Worm (Caenorhabditis elegans) whole organism, L4 larva: ENCODE results near the gene gbh-2.

Experiments used
- ama-1 ChIP-seq: fragments of 150-350 bp; optimal IDR thresholded peaks from 2 replicates; lab custom pipeline; 2014; ENCODE audit warnings: inconsistent platforms, mixed read lengths
- ceh-28 ChIP-seq: fragments of 150-350 bp; optimal IDR thresholded peaks from 2 replicates; lab custom pipeline; 2014; ENCODE audit warnings: missing biosample characterization, missing genetic modification reagents, missing genetic modification characterization
- fos-1 ChIP-seq: fragments of 150-350 bp; optimal IDR thresholded peaks from 2 replicates; lab custom pipeline; 2014; ENCODE audit warnings: missing biosample characterization, missing genetic modification characterization
- lin-15B ChIP-seq: fragments of 150-350 bp; sonication (generic microtip); optimal IDR thresholded peaks from 3 replicates; lab custom pipeline; 2014; ENCODE audit warnings: missing biosample characterization, missing genetic modification characterization
- lin-39 ChIP-seq: fragments of 150-350 bp; optimal IDR thresholded peaks from 2 replicates; lab custom pipeline; 2014; ENCODE audit warnings: missing biosample characterization, missing genetic modification reagents, missing genetic modification characterization
- mep-1 ChIP-seq: fragments of 150-350 bp; sonication (generic microtip); optimal IDR thresholded peaks from 3 replicates; lab custom pipeline; 2014; ENCODE audit warnings: missing biosample characterization, missing genetic modification characterization
- nhr-11 ChIP-seq: fragments of 150-350 bp; optimal IDR thresholded peaks from 2 replicates; lab custom pipeline; 2014; ENCODE audit warnings: missing biosample characterization, missing genetic modification characterization
- nhr-28 ChIP-seq: fragments of 150-350 bp; optimal IDR thresholded peaks from 2 replicates; lab custom pipeline; 2014; ENCODE audit warnings: missing biosample characterization, missing genetic modification characterization
- php-3 ChIP-seq: fragments of 200-800 bp; sonication (Bioruptor generic); IDR thresholded peaks from 2 replicates; pipeline ENCODE4 v1.3.6; 2022; ENCODE audit warnings: missing genetic modification reagents, missing genetic modification characterization, missing compliant biosample characterization
- unc-130 ChIP-seq: sonication (generic microtip); optimal IDR thresholded peaks from 2 replicates; lab custom pipeline; 2016; ENCODE audit warnings: missing genetic modification reagents, missing genetic modification characterization, missing compliant biosample characterization
- zfp-2 ChIP-seq: sonication (generic microtip); optimal IDR thresholded peaks from 2 replicates; lab custom pipeline; 2016; ENCODE audit warnings: mild to moderate bottlenecking, missing genetic modification characterization, missing compliant biosample characterization
- ztf-7 ChIP-seq: fragments of 150-350 bp; optimal IDR thresholded peaks from 2 replicates; lab custom pipeline; 2014; ENCODE audit warnings: missing biosample characterization, missing genetic modification characterization

ce11 chrII:8506759-8507158 lies 21.1 kb downstream of the gbh-2 start:
- TF ChIP-seq mep-1 (tag; lab: Kevin White, UChicago) = no peak
- TF ChIP-seq lin-39 (tag; lab: Kevin White, UChicago) = no peak
- TF ChIP-seq unc-130 (GFP tag; lab: Kevin White, UChicago) = no peak
- TF ChIP-seq ztf-7 (tag; lab: Kevin White, UChicago) = no peak
- no peak for TF ChIP-seq fos-1 (tag; lab: Kevin White, UChicago)
- TF ChIP-seq ama-1 (lab: Kevin White, UChicago) = no peak
- no peak for TF ChIP-seq ceh-28 (tag; lab: Kevin White, UChicago)
- no peak for TF ChIP-seq php-3
- TF ChIP-seq nhr-28 (tag; lab: Kevin White, UChicago) = peak; percentile 16
- no peak for TF ChIP-seq nhr-11 (tag; lab: Kevin White, UChicago)
- TF ChIP-seq lin-15B (tag; lab: Kevin White, UChicago) = no peak
- no peak for TF ChIP-seq zfp-2 (tag; lab: Kevin White, UChicago)
